Worm (Caenorhabditis elegans): ENCODE data around the gene msp-63.

ce11 chrII:5828486-5828885 lies 31.2 kb upstream of the msp-63 start, which contains the start of gene ZK1248.11:
- no peak for TF ChIP-seq ztf-23 (GFP tag; IDR thresholded peaks at IDR 0.05)
- no peak for TF ChIP-seq med-1 (GFP tag; optimal IDR thresholded peaks at IDR 0.05; ENCODE audit: insufficient read depth)
- TF ChIP-seq flt-1 (GFP tag; IDR thresholded peaks at IDR 0.05) = no peak
- no peak for TF ChIP-seq T22C8.4 (GFP tag; IDR thresholded peaks at IDR 0.05)
- TF ChIP-seq ztf-29 (GFP tag; IDR thresholded peaks at IDR 0.05) = no peak
- TF ChIP-seq klf-2 (GFP tag; conservative IDR thresholded peaks at IDR 0.05) = no peak
- no peak for TF ChIP-seq tab-1 (GFP tag; IDR thresholded peaks at IDR 0.05)
- no peak for TF ChIP-seq ref-1 (GFP tag; conservative IDR thresholded peaks at IDR 0.05)
- TF ChIP-seq cog-1 (tag; optimal IDR thresholded peaks at IDR 0.05) = no peak

All from whole organism, midembryonic.